Fruit fly (Drosophila melanogaster) whole organism, prepupa: ENCODE results near the gene CG12883.
A peak's percentile ranks its signal among the peaks of the same experiment; 100 is the strongest.

Experiments
- CG6163 ChIP-seq: fragments of 200-800 bp; sonication (Bioruptor generic); IDR thresholded peaks from 3 replicates; pipeline ENCODE4 v1.3.6; 2022; ENCODE audit warnings: missing biosample characterization, missing genetic modification characterization
- CG6276 ChIP-seq: fragments of 200-800 bp; sonication (Bioruptor generic); optimal IDR thresholded peaks from 2 replicates; lab custom pipeline; 2017; ENCODE audit warnings: missing biosample characterization, mild to moderate bottlenecking, missing genetic modification characterization
- CG8119 ChIP-seq: fragments of 200-800 bp; sonication (Bioruptor generic); IDR thresholded peaks from 3 replicates; pipeline ENCODE4 v1.3.6; 2022; ENCODE audit warnings: missing biosample characterization, missing genetic modification characterization
- achi ChIP-seq: fragments of 200-800 bp; sonication (Bioruptor generic); optimal IDR thresholded peaks from 3 replicates; lab custom pipeline; 2016; ENCODE audit warnings: missing biosample characterization, missing genetic modification characterization
- cyc ChIP-seq: fragments of 200-800 bp; sonication (Bioruptor generic); optimal IDR thresholded peaks from 3 replicates; lab custom pipeline; 2016; ENCODE audit warnings: missing biosample characterization, missing genetic modification characterization
- fd59A ChIP-seq: fragments of 200-800 bp; sonication (Bioruptor generic); optimal IDR thresholded peaks from 2 replicates; lab custom pipeline; 2017; ENCODE audit warnings: missing biosample characterization, mild to moderate bottlenecking, missing genetic modification characterization, missing genetic modification reagents
- fd85E ChIP-seq: fragments of 200-800 bp; sonication (Bioruptor generic); optimal IDR thresholded peaks from 3 replicates; lab custom pipeline; 2016; ENCODE audit warnings: missing biosample characterization, missing genetic modification characterization
- pdm3 ChIP-seq: fragments of 200-800 bp; sonication (Bioruptor generic); optimal IDR thresholded peaks from 3 replicates; lab custom pipeline; 2016; ENCODE audit warnings: missing biosample characterization, missing genetic modification characterization

DNA sequence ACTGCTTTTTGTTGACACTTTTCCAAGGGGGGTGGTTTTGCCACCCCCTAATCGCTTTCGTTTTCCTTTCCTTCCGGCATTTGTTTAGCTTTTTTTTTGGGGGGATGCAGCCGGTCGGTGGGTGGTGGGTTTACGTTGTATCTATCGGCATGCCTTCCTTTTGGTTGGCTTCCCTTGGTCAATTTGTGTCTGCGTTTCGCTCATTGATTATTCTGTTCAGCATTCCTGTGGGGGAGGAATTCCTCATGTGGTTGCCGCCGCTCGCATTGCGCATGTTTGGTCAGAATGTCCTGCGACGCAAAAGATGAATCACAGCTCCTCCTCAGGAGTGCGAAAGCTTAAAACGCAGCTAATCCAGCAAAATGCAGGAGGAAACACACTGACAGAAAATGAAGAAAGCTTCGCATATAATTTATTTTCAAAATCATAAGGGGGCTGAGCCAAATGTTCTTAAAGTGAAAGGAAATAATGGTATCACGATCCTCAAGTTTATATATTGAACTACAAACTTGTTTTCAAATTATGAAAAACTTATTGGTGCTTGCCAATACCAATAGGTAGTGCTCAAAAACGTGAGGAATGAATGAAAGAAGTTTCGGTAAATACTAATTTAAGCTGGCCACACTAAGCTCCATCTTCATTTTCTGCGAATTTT lies 26.8 kb upstream of the CG12883 start, which contains the start of gene RpS10a:
- TF ChIP-seq pdm3 (GFP tag; lab: Kevin White, UChicago) (no peak), cyc (GFP tag; lab: Kevin White, UChicago) (no peak), achi (GFP tag; lab: Kevin White, UChicago) (no peak), fd59A (GFP tag; lab: Kevin White, UChicago) (no peak), fd85E (GFP tag; lab: Kevin White, UChicago) (no peak), CG6163 (GFP tag; lab: Robert Waterston, UW) (0 out of 3 replicates have a peak, but pooled peaks have one; percentile 14), CG6276 (GFP tag; lab: Kevin White, UChicago) (no peak), CG8119 (GFP tag; lab: Robert Waterston, UW) (no peak)
